Fruit fly (Drosophila melanogaster): ENCODE data around the gene CG14073.
A peak's percentile ranks its signal among the peaks of the same experiment; 100 is the strongest.

Gene CG14073

dm6 chr3L:18840370-18841007 is 20.0 kb upstream of the CG14073 start (continued):
- TF ChIP-seq onecut (GFP tag; IDR thresholded peaks at IDR 0.05) (peak; percentile 7; the same call in 1 of the 2 replicates), croc (GFP tag; conservative IDR thresholded peaks at IDR 0.05) (no peak), wor (GFP tag; IDR thresholded peaks at IDR 0.05) (no peak), CG13296 (GFP tag; optimal IDR thresholded peaks at IDR 0.05) (peak; percentile 10), ato (GFP tag; IDR thresholded peaks at IDR 0.05; ENCODE audit: partially characterized antibody) (no peak), hth (optimal IDR thresholded peaks at IDR 0.05) (no peak), Gug (GFP tag; IDR thresholded peaks at IDR 0.05) (no peak), cas (GFP tag; IDR thresholded peaks at IDR 0.05) (no peak), CG9817 (tag; optimal IDR thresholded peaks at IDR 0.05) (no peak), zen (tag; optimal IDR thresholded peaks at IDR 0.05) (no peak), CG14860 (GFP tag; IDR thresholded peaks at IDR 0.05; ENCODE audit: partially characterized antibody) (no peak), CG2889 (GFP tag; IDR thresholded peaks at IDR 0.05) (no peak), mam (GFP tag; optimal IDR thresholded peaks at IDR 0.05) (peak; percentile 34), CG16863 (GFP tag; optimal IDR thresholded peaks at IDR 0.05) (no peak), CG17385 (GFP tag; optimal IDR thresholded peaks at IDR 0.05) (no peak), bigmax (GFP tag; optimal IDR thresholded peaks at IDR 0.05) (no peak), Dll (GFP tag; IDR thresholded peaks at IDR 0.05; ENCODE audit: partially characterized antibody) (no peak), CG3838 (GFP tag; optimal IDR thresholded peaks at IDR 0.05) (no peak), Dip3 (GFP tag; optimal IDR thresholded peaks at IDR 0.05) (no peak), Camta (GFP tag; optimal IDR thresholded peaks at IDR 0.05) (peak; percentile 17), seq (GFP tag; IDR thresholded peaks at IDR 0.05) (no peak), BEAF-32 (GFP tag; optimal IDR thresholded peaks at IDR 0.05) (peak; percentile 70), CG7372 (GFP tag; IDR thresholded peaks at IDR 0.05) (no peak), Dek (tag; optimal IDR thresholded peaks at IDR 0.05) (peak; percentile 8), CG9876 (GFP tag; optimal IDR thresholded peaks at IDR 0.05) (no peak), CG8765 (GFP tag; IDR thresholded peaks at IDR 0.05) (no peak), E2f1 (GFP tag; IDR thresholded peaks at IDR 0.05) (no peak), CrebB (tag; optimal IDR thresholded peaks at IDR 0.05) (peak; percentile 56), CG11093 (GFP tag; IDR thresholded peaks at IDR 0.05) (no peak), CG17361 (GFP tag; IDR thresholded peaks at IDR 0.05) (no peak), usp (GFP tag; optimal IDR thresholded peaks at IDR 0.05) (no peak), CG10321 (GFP tag; IDR thresholded peaks at IDR 0.05) (no peak), CG7271 (tag; optimal IDR thresholded peaks at IDR 0.05) (no peak), dmrt11E (tag; optimal IDR thresholded peaks at IDR 0.05) (peak; percentile 25), zfh2 (GFP tag; optimal IDR thresholded peaks at IDR 0.05) (no peak), nerfin-1 (tag; optimal IDR thresholded peaks at IDR 0.05) (no peak), Ada2b (GFP tag; IDR thresholded peaks at IDR 0.05) (no peak), ATbp (GFP tag; optimal IDR thresholded peaks at IDR 0.05) (no peak), z (GFP tag; IDR thresholded peaks at IDR 0.05) (no peak), CG10431 (GFP tag; optimal IDR thresholded peaks at IDR 0.05) (no peak), lbe (GFP tag; optimal IDR thresholded peaks at IDR 0.05) (no peak), crc (GFP tag; optimal IDR thresholded peaks at IDR 0.05) (no peak), CG30431 (GFP tag; optimal IDR thresholded peaks at IDR 0.05) (no peak), CG13424 (tag; optimal IDR thresholded peaks at IDR 0.05) (no peak), exex (tag; optimal IDR thresholded peaks at IDR 0.05) (no peak), crp (GFP tag; optimal IDR thresholded peaks at IDR 0.05) (no peak), CG18476 (GFP tag; optimal IDR thresholded peaks at IDR 0.05) (no peak), Neu2 (GFP tag; optimal IDR thresholded peaks at IDR 0.05; ENCODE audit: borderline replicate concordance) (no peak), HLH4C (GFP tag; IDR thresholded peaks at IDR 0.05; ENCODE audit: partially characterized antibody) (no peak), Fer1 (GFP tag; optimal IDR thresholded peaks at IDR 0.05) (no peak), CG14441 (GFP tag; IDR thresholded peaks at IDR 0.05) (no peak)

All from whole organism, embryonic.